Worm (Caenorhabditis elegans): ENCODE data around the gene W02A2.12.

- TF ChIP-seq rnt-1 (tag; optimal IDR thresholded peaks at IDR 0.05) = no peak
- TF ChIP-seq ceh-24 (tag; optimal IDR thresholded peaks at IDR 0.05) = no peak
- no peak for TF ChIP-seq F13H6.1 (tag; optimal IDR thresholded peaks at IDR 0.05)
- TF ChIP-seq npax-4 (tag; optimal IDR thresholded peaks at IDR 0.05) = no peak
- TF ChIP-seq syd-9 (tag; optimal IDR thresholded peaks at IDR 0.05) = no peak
- TF ChIP-seq dmd-4 (tag; optimal IDR thresholded peaks at IDR 0.05; ENCODE audit: borderline replicate concordance) = no peak
- no peak for TF ChIP-seq sox-4 (tag; optimal IDR thresholded peaks at IDR 0.05)
- no peak for TF ChIP-seq ama-1 (optimal IDR thresholded peaks at IDR 0.05)
- TF ChIP-seq ceh-14 (tag; optimal IDR thresholded peaks at IDR 0.05) = no peak
- TF ChIP-seq ztf-16 (tag; optimal IDR thresholded peaks at IDR 0.05) = no peak
- TF ChIP-seq hlh-15 (tag; optimal IDR thresholded peaks at IDR 0.05) = no peak
- no peak for TF ChIP-seq nfya-1 (tag; optimal IDR thresholded peaks at IDR 0.05)
Measured at ce11 chrIV:13342555-13342954, 6.1 kb downstream of the W02A2.12 start, which contains the start of gene W02A2.5.
